Fruit fly (Drosophila melanogaster) whole organism, embryonic: ENCODE results near the gene KFase.

Experiments
- Ada2b ChIP-seq: fragments of 200-800 bp; sonication (Bioruptor generic); IDR thresholded peaks from 2 replicates; pipeline ENCODE4 v1.3.6; 2022; ENCODE audit warnings: missing biosample characterization, missing genetic modification characterization
- Atf3 ChIP-seq: fragments of 200-800 bp; sonication (Bioruptor generic); optimal IDR thresholded peaks from 3 replicates; lab custom pipeline; 2016; ENCODE audit warnings: missing biosample characterization, missing genetic modification characterization
- BEAF-32 ChIP-seq: fragments of 200-800 bp; sonication (Bioruptor generic); optimal IDR thresholded peaks from 3 replicates; lab custom pipeline; 2017; ENCODE audit warnings: missing biosample characterization, missing genetic modification characterization, mild to moderate bottlenecking, moderate library complexity, missing genetic modification reagents
- CG10543 ChIP-seq: fragments of 200-800 bp; sonication (Bioruptor generic); optimal IDR thresholded peaks from 3 replicates; lab custom pipeline; 2017; ENCODE audit warnings: missing biosample characterization, mild to moderate bottlenecking, missing genetic modification characterization, moderate library complexity
- CG10654 ChIP-seq: fragments of 200-800 bp; sonication (Bioruptor generic); optimal IDR thresholded peaks from 2 replicates; lab custom pipeline; 2016; ENCODE audit warnings: missing biosample characterization, missing genetic modification characterization
- CG11093 ChIP-seq: fragments of 200-800 bp; sonication (Bioruptor generic); IDR thresholded peaks from 3 replicates; pipeline ENCODE4 v1.3.6; 2022; ENCODE audit warnings: missing biosample characterization, missing genetic modification characterization
- CG11247 ChIP-seq: fragments of 200-800 bp; sonication (Bioruptor generic); IDR thresholded peaks from 2 replicates; pipeline ENCODE4 v1.3.6; 2022; ENCODE audit warnings: missing biosample characterization, missing genetic modification characterization
- CG12391 ChIP-seq: fragments of 200-800 bp; sonication (Bioruptor generic); optimal IDR thresholded peaks from 3 replicates; lab custom pipeline; 2018; ENCODE audit warnings: missing biosample characterization, mild to moderate bottlenecking, missing genetic modification characterization, moderate library complexity
- CG14050 ChIP-seq: fragments of 200-800 bp; sonication (Bioruptor generic); IDR thresholded peaks from 3 replicates; pipeline ENCODE4 v1.3.6; 2022; ENCODE audit warnings: missing biosample characterization, missing genetic modification characterization
- CG15479 ChIP-seq: fragments of 200-800 bp; sonication (Bioruptor generic); optimal IDR thresholded peaks from 3 replicates; lab custom pipeline; 2019; ENCODE audit warnings: missing biosample characterization, mild to moderate bottlenecking, missing genetic modification characterization, moderate library complexity
- CG15601 ChIP-seq: fragments of 200-800 bp; sonication (Bioruptor generic); optimal IDR thresholded peaks from 3 replicates; lab custom pipeline; 2019; ENCODE audit warnings: missing biosample characterization, mild to moderate bottlenecking, missing genetic modification characterization, moderate library complexity
- CG16815 ChIP-seq: fragments of 200-800 bp; sonication (Bioruptor generic); optimal IDR thresholded peaks from 3 replicates; lab custom pipeline; 2017; ENCODE audit warnings: missing biosample characterization, mild to moderate bottlenecking, missing genetic modification characterization
- CG17361 ChIP-seq: fragments of 200-800 bp; sonication (Bioruptor generic); IDR thresholded peaks from 3 replicates; pipeline ENCODE4 v1.3.6; 2022; ENCODE audit warnings: missing biosample characterization, missing genetic modification characterization
- CG17568 ChIP-seq: fragments of 200-800 bp; sonication (Bioruptor generic); optimal IDR thresholded peaks from 2 replicates; lab custom pipeline; 2018; ENCODE audit warnings: missing biosample characterization, mild to moderate bottlenecking, missing genetic modification characterization, moderate library complexity
- CG17829 ChIP-seq: fragments of 200-800 bp; optimal IDR thresholded peaks from 2 replicates; lab custom pipeline; 2019; ENCODE audit warnings: missing biosample characterization, mild to moderate bottlenecking, missing genetic modification characterization, moderate library complexity
- CG2889 ChIP-seq: fragments of 200-800 bp; sonication (Bioruptor generic); IDR thresholded peaks from 3 replicates; pipeline ENCODE4 v1.3.6; 2022; ENCODE audit warnings: missing biosample characterization, missing genetic modification characterization
- CG3163 ChIP-seq: fragments of 200-800 bp; sonication (Bioruptor generic); optimal IDR thresholded peaks from 3 replicates; lab custom pipeline; 2016; ENCODE audit warnings: missing biosample characterization, missing genetic modification characterization
- CG42726 ChIP-seq: fragments of 200-800 bp; sonication (Bioruptor generic); IDR thresholded peaks from 2 replicates; pipeline ENCODE4 v1.3.6; 2022; ENCODE audit warnings: missing biosample characterization, missing genetic modification characterization; ENCODE audit not compliant: partially characterized antibody
- CG4617 ChIP-seq: fragments of 200-800 bp; sonication (Bioruptor generic); optimal IDR thresholded peaks from 3 replicates; lab custom pipeline; 2016; ENCODE audit warnings: missing biosample characterization, missing genetic modification characterization, borderline replicate concordance
- CG4820 ChIP-seq: fragments of 200-800 bp; sonication (Bioruptor generic); optimal IDR thresholded peaks from 3 replicates; lab custom pipeline; 2016; ENCODE audit warnings: missing biosample characterization, missing genetic modification characterization
- CG7372 ChIP-seq: fragments of 200-800 bp; sonication (Bioruptor generic); IDR thresholded peaks from 2 replicates; pipeline ENCODE4 v1.3.6; 2022; ENCODE audit warnings: missing biosample characterization, missing genetic modification characterization
- Camta ChIP-seq: fragments of 200-800 bp; sonication (Bioruptor generic); optimal IDR thresholded peaks from 2 replicates; lab custom pipeline; 2016; ENCODE audit warnings: missing biosample characterization, missing genetic modification characterization
- D ChIP-seq, 2 experiments: fragments of 200-800 bp in 1 of 2; fragments of >200 bp in 1 of 2; sonication (Bioruptor generic) in 1 of 2; optimal IDR thresholded peaks; 2 replicates in 1 of 2; 3 replicates in 1 of 2; lab custom pipeline; 2017; ENCODE audit warnings: mild to moderate bottlenecking in 1 of 2, missing biosample characterization in 1 of 2, missing genetic modification characterization in 1 of 2, missing genetic modification reagents in 1 of 2
- Deaf1 ChIP-seq: fragments of 200-800 bp; optimal IDR thresholded peaks from 3 replicates; lab custom pipeline; 2019; ENCODE audit warnings: missing biosample characterization, mild to moderate bottlenecking, missing genetic modification characterization, moderate library complexity
- Fer3 ChIP-seq: fragments of 200-800 bp; sonication (Bioruptor generic); optimal IDR thresholded peaks from 2 replicates; lab custom pipeline; 2018; ENCODE audit warnings: missing biosample characterization, mild to moderate bottlenecking, missing genetic modification characterization, moderate library complexity
- HHEX ChIP-seq: fragments of 200-800 bp; sonication (Bioruptor generic); optimal IDR thresholded peaks from 3 replicates; lab custom pipeline; 2017; ENCODE audit warnings: missing biosample characterization, mild to moderate bottlenecking, missing genetic modification characterization, missing genetic modification reagents
- Ptx1 ChIP-seq: fragments of 200-800 bp; sonication (Bioruptor generic); IDR thresholded peaks from 2 replicates; pipeline ENCODE4 v1.3.6; 2022; ENCODE audit warnings: missing biosample characterization, missing genetic modification characterization
- ab ChIP-seq: fragments of 200-800 bp; sonication (Bioruptor generic); optimal IDR thresholded peaks from 2 replicates; lab custom pipeline; 2016; ENCODE audit warnings: missing biosample characterization, missing genetic modification characterization
- cato ChIP-seq: fragments of 200-800 bp; sonication (Bioruptor generic); optimal IDR thresholded peaks from 2 replicates; lab custom pipeline; 2016; ENCODE audit warnings: missing biosample characterization, missing genetic modification characterization, borderline replicate concordance
- en ChIP-seq: fragments of 200-800 bp; sonication (Bioruptor generic); optimal IDR thresholded peaks from 2 replicates; lab custom pipeline; 2016; ENCODE audit warnings: missing biosample characterization, missing genetic modification characterization
- ken ChIP-seq: fragments of 200-800 bp; sonication (Bioruptor generic); IDR thresholded peaks from 3 replicates; pipeline ENCODE4 v1.3.6; 2022; ENCODE audit warnings: missing biosample characterization, missing genetic modification characterization
- lab ChIP-seq: fragments of 200-800 bp; sonication (Bioruptor generic); optimal IDR thresholded peaks from 3 replicates; lab custom pipeline; 2017; ENCODE audit warnings: missing biosample characterization, missing genetic modification characterization, mild to moderate bottlenecking, moderate library complexity, missing genetic modification reagents
- lilli ChIP-seq: fragments of 200-800 bp; sonication (Bioruptor generic); optimal IDR thresholded peaks from 3 replicates; lab custom pipeline; 2016; ENCODE audit warnings: missing biosample characterization, missing genetic modification characterization
- maf-S ChIP-seq: fragments of 200-800 bp; sonication (Bioruptor generic); optimal IDR thresholded peaks from 2 replicates; lab custom pipeline; 2016; ENCODE audit warnings: missing biosample characterization, missing genetic modification characterization
- nerfin-2 ChIP-seq: fragments of 200-800 bp; sonication (Bioruptor generic); IDR thresholded peaks from 2 replicates; pipeline ENCODE4 v1.3.6; 2022; ENCODE audit warnings: missing biosample characterization, missing genetic modification characterization; ENCODE audit not compliant: partially characterized antibody
- nom ChIP-seq: fragments of 200-800 bp; sonication (Bioruptor generic); optimal IDR thresholded peaks from 2 replicates; lab custom pipeline; 2017; ENCODE audit warnings: missing biosample characterization, missing genetic modification characterization, mild to moderate bottlenecking, moderate library complexity, missing genetic modification reagents
- pan ChIP-seq, 4 experiments: fragments of >200 bp in 3 of 4; fragments of 200-800 bp in 1 of 4; sonication (Bioruptor generic) in 1 of 4; optimal IDR thresholded peaks in 3 of 4; IDR thresholded peaks in 1 of 4; 2 replicates each; pipeline versions ENCODE4 v1.3.6 to Lab custom; 2017 to 2022; ENCODE audit warnings: missing biosample characterization in 2 of 4, missing genetic modification characterization in 2 of 4, mixed read lengths in 1 of 4
- pfk ChIP-seq: fragments of 200-800 bp; sonication (Bioruptor generic); optimal IDR thresholded peaks from 2 replicates; lab custom pipeline; 2018; ENCODE audit warnings: missing biosample characterization, mild to moderate bottlenecking, missing genetic modification characterization, moderate library complexity
- pum ChIP-seq: fragments of 200-800 bp; sonication (Bioruptor generic); optimal IDR thresholded peaks from 2 replicates; lab custom pipeline; 2016; ENCODE audit warnings: missing biosample characterization, missing genetic modification characterization
- sima ChIP-seq: fragments of 200-800 bp; sonication (Bioruptor generic); optimal IDR thresholded peaks from 2 replicates; lab custom pipeline; 2016; ENCODE audit warnings: missing biosample characterization, missing genetic modification characterization
- sisA ChIP-seq: fragments of 200-800 bp; sonication (Bioruptor generic); IDR thresholded peaks from 2 replicates; pipeline ENCODE4 v1.3.6; 2022; ENCODE audit warnings: missing biosample characterization, missing genetic modification characterization
- sqz ChIP-seq: fragments of 200-800 bp; sonication (Bioruptor generic); optimal IDR thresholded peaks from 3 replicates; lab custom pipeline; 2018; ENCODE audit warnings: missing biosample characterization, mild to moderate bottlenecking, missing genetic modification characterization
- tna ChIP-seq: fragments of 200-800 bp; sonication (Bioruptor generic); IDR thresholded peaks from 2 replicates; pipeline ENCODE4 v1.3.6; 2022; ENCODE audit warnings: missing biosample characterization, missing genetic modification characterization; ENCODE audit not compliant: partially characterized antibody
- tup ChIP-seq: fragments of 200-800 bp; sonication (Bioruptor generic); optimal IDR thresholded peaks from 2 replicates; lab custom pipeline; 2016; ENCODE audit warnings: missing biosample characterization, mild to moderate bottlenecking, missing genetic modification characterization, moderate library complexity
- twi ChIP-seq: fragments of 200-800 bp; optimal IDR thresholded peaks from 2 replicates; lab custom pipeline; 2019; ENCODE audit warnings: missing biosample characterization, mild to moderate bottlenecking, missing genetic modification characterization, moderate library complexity
- unc-4 ChIP-seq: fragments of 200-800 bp; sonication (Bioruptor generic); IDR thresholded peaks from 2 replicates; pipeline ENCODE4 v1.3.6; 2022; ENCODE audit warnings: missing biosample characterization, missing genetic modification characterization; ENCODE audit not compliant: partially characterized antibody
- wor ChIP-seq: fragments of 200-800 bp; sonication (Bioruptor generic); IDR thresholded peaks from 2 replicates; pipeline ENCODE4 v1.3.6; 2022; ENCODE audit warnings: missing biosample characterization, missing genetic modification characterization
- zfh2 ChIP-seq: fragments of 200-800 bp; sonication (Bioruptor generic); optimal IDR thresholded peaks from 2 replicates; lab custom pipeline; 2016; ENCODE audit warnings: missing biosample characterization, missing genetic modification characterization

The KFase gene

DNA sequence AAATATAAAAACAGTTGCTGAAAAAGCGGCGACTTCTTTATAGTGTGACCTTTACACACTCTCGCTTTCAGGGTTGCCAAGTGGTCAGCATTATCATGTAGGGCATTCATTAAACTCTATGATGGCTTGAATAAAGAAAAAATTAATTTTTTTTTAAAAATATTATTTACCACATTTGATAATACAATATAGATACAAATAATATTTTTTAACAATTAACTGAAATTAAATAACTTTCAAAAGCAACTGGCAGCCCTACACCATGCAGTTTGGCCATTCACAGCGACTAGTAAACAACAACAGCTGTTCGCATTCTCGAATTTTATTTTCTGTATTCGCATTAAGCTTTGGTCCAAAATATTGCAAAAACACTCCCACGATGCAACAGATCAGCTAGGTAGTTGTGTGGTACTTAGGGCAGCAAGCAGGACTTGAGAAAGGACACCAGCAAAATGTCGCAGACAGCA lies 2.3 kb upstream of the KFase start, which contains the start of the genes Phf5a and CG31638 (continued):
- TF ChIP-seq Ptx1 (GFP tag; lab: Robert Waterston, UW) (peak; percentile 73), maf-S (peak; percentile 61), ab (GFP tag; lab: Kevin White, UChicago) (peak; percentile 66), pum (GFP tag; lab: Kevin White, UChicago) (peak; percentile 62), nerfin-2 (GFP tag; lab: Robert Waterston, UW) (no peak), CG14050 (peak; percentile 71), Deaf1 (tag; lab: Kevin White, UChicago) (peak; percentile 30), CG42726 (GFP tag; lab: Robert Waterston, UW) (no peak), tup (GFP tag; lab: Kevin White, UChicago) (no peak), CG15601 (tag; lab: Kevin White, UChicago) (peak; percentile 68), CG2889 (GFP tag; lab: Robert Waterston, UW) (peak; percentile 97), CG15479 (GFP tag; lab: Kevin White, UChicago) (no peak), CG17829 (tag; lab: Kevin White, UChicago) (peak; percentile 98), Ada2b (peak; percentile 54), tna (GFP tag; lab: Robert Waterston, UW) (no peak), CG11247 (no peak), HHEX (GFP tag; lab: Kevin White, UChicago) (peak; percentile 93), Atf3 (GFP tag; lab: Kevin White, UChicago) (peak; percentile 52), CG12391 (tag; lab: Kevin White, UChicago) (peak; percentile 99), lab (GFP tag; lab: Kevin White, UChicago) (peak; percentile 97), ken (GFP tag; lab: Robert Waterston, UW) (peak; percentile 76), unc-4 (GFP tag; lab: Robert Waterston, UW) (peak; percentile 39; the same call in 1 of the 2 replicates), cato (GFP tag; lab: Kevin White, UChicago) (peak; percentile 95), CG16815 (GFP tag; lab: Kevin White, UChicago) (peak; percentile 73), CG10654 (GFP tag; lab: Kevin White, UChicago) (peak; percentile 96), Camta (peak; percentile 40), sima (GFP tag; lab: Kevin White, UChicago) (no peak), Fer3 (tag; lab: Kevin White, UChicago) (peak; percentile 97), wor (GFP tag; lab: Robert Waterston, UW) (0 out of 2 replicates have a peak, but pooled peaks have one; percentile 16), CG11093 (peak; percentile 96), D (optimal IDR thresholded peaks at IDR 0.05; lab: Kevin White, UChicago) (no peak), D (GFP tag; optimal IDR thresholded peaks at IDR 0.05; lab: Kevin White, UChicago) (peak; percentile 90), en (GFP tag; lab: Kevin White, UChicago) (no peak), CG17568 (GFP tag; lab: Kevin White, UChicago) (no peak), lilli (GFP tag; lab: Kevin White, UChicago) (peak; percentile 95), sqz (GFP tag; lab: Kevin White, UChicago) (peak; percentile 83), zfh2 (GFP tag; lab: Kevin White, UChicago) (peak; percentile 90), CG4820 (GFP tag; lab: Kevin White, UChicago) (peak; percentile 51), twi (tag; lab: Kevin White, UChicago) (peak; percentile 83), nom (peak; percentile 79), CG7372 (GFP tag; lab: Robert Waterston, UW) (peak; percentile 97), sisA (GFP tag; lab: Robert Waterston, UW) (peak; percentile 92), pfk (peak; percentile 52), CG17361 (GFP tag; lab: Robert Waterston, UW) (peak; percentile 97), CG10543 (peak; percentile 84), pan (optimal IDR thresholded peaks at IDR 0.05; lab: Kevin White, UChicago) (no peak), pan (GFP tag; optimal IDR thresholded peaks at IDR 0.05 in 1 of 2, IDR thresholded peaks at IDR 0.05 in 1 of 2) (peak in 1 of 2 experiments; percentile 98), BEAF-32 (peak; percentile 30), CG4617 (GFP tag; lab: Kevin White, UChicago) (peak; percentile 97), CG3163 (no peak)
